Worm (Caenorhabditis elegans): ENCODE results near the gene ndub-3.

The ndub-3 gene

ce11 chrII:8964835-8965234 lies at the start of gene ndub-3, which contains the start of gene C18E9.2:
Gene ndub-3, minus strand, starts transcription at chrII:8964890.
Gene C18E9.2, plus strand, starts transcription at chrII:8965006.
- TF ChIP-seq flt-1 (GFP tag; IDR thresholded peaks at IDR 0.05) (no peak), hnd-1 (tag; optimal IDR thresholded peaks at IDR 0.05) (no peak), ceh-13 (GFP tag; optimal IDR thresholded peaks at IDR 0.05) (no peak), ets-7 (tag; optimal IDR thresholded peaks at IDR 0.05) (no peak), scrt-1 (GFP tag; IDR thresholded peaks at IDR 0.05) (no peak), ceh-36 (tag; optimal IDR thresholded peaks at IDR 0.05) (no peak), ama-1 (optimal IDR thresholded peaks at IDR 0.05) (no peak), B0310.2 (tag; optimal IDR thresholded peaks at IDR 0.05) (no peak), tbx-11 (GFP tag; IDR thresholded peaks at IDR 0.05) (no peak), pes-1 (GFP tag; IDR thresholded peaks at IDR 0.05) (no peak), aly-1 (tag; optimal IDR thresholded peaks at IDR 0.05) (no peak), F13C5.2 (tag; optimal IDR thresholded peaks at IDR 0.05) (no peak), tbx-37 (GFP tag; conservative IDR thresholded peaks at IDR 0.05) (no peak)

ce11 chrII:9014188-9014587 lies 49.5 kb upstream of the ndub-3 start:
- TF ChIP-seq tbx-11 (GFP tag; IDR thresholded peaks at IDR 0.05) (no peak), scrt-1 (GFP tag; IDR thresholded peaks at IDR 0.05) (no peak), ceh-36 (tag; optimal IDR thresholded peaks at IDR 0.05) (no peak), ceh-13 (GFP tag; optimal IDR thresholded peaks at IDR 0.05) (no peak), ama-1 (optimal IDR thresholded peaks at IDR 0.05) (no peak), B0310.2 (tag; optimal IDR thresholded peaks at IDR 0.05) (no peak), sea-1 (GFP tag; conservative IDR thresholded peaks at IDR 0.05) (no peak), tra-4 (tag; optimal IDR thresholded peaks at IDR 0.05) (no peak), pes-1 (GFP tag; IDR thresholded peaks at IDR 0.05) (no peak), hmbx-1 (tag; optimal IDR thresholded peaks at IDR 0.05) (no peak), hnd-1 (tag; optimal IDR thresholded peaks at IDR 0.05) (no peak), hmg-4 (GFP tag; optimal IDR thresholded peaks at IDR 0.05) (no peak), F13C5.2 (tag; optimal IDR thresholded peaks at IDR 0.05) (no peak), ets-7 (tag; optimal IDR thresholded peaks at IDR 0.05) (no peak), tbx-37 (GFP tag; conservative IDR thresholded peaks at IDR 0.05) (no peak), aly-1 (tag; optimal IDR thresholded peaks at IDR 0.05) (no peak), flt-1 (GFP tag; IDR thresholded peaks at IDR 0.05) (no peak)

- no peak for TF ChIP-seq ama-1 (optimal IDR thresholded peaks at IDR 0.05)
- peak; percentile 12 for TF ChIP-seq hmg-4 (GFP tag; optimal IDR thresholded peaks at IDR 0.05)
Observed at ce11 chrII:9013341-9013740, 48.7 kb upstream of the ndub-3 start.

ce11 chrII:9010708-9011107 lies 46.0 kb upstream of the ndub-3 start:
- TF ChIP-seq hmbx-1 (tag; optimal IDR thresholded peaks at IDR 0.05) = no peak
- TF ChIP-seq scrt-1 (GFP tag; IDR thresholded peaks at IDR 0.05) = no peak
- TF ChIP-seq B0310.2 (tag; optimal IDR thresholded peaks at IDR 0.05) = no peak
- TF ChIP-seq tra-4 (tag; optimal IDR thresholded peaks at IDR 0.05) = no peak
- TF ChIP-seq ceh-13 (GFP tag; optimal IDR thresholded peaks at IDR 0.05) = no peak
- no peak for TF ChIP-seq tbx-37 (GFP tag; conservative IDR thresholded peaks at IDR 0.05)
- TF ChIP-seq pes-1 (GFP tag; IDR thresholded peaks at IDR 0.05) = no peak
- no peak for TF ChIP-seq ama-1 (optimal IDR thresholded peaks at IDR 0.05)
- TF ChIP-seq hnd-1 (tag; optimal IDR thresholded peaks at IDR 0.05) = no peak
- TF ChIP-seq ceh-36 (tag; optimal IDR thresholded peaks at IDR 0.05) = no peak
- TF ChIP-seq hmg-4 (GFP tag; optimal IDR thresholded peaks at IDR 0.05) = no peak
- no peak for TF ChIP-seq aly-1 (tag; optimal IDR thresholded peaks at IDR 0.05)
- no peak for TF ChIP-seq F13C5.2 (tag; optimal IDR thresholded peaks at IDR 0.05)
- TF ChIP-seq tbx-11 (GFP tag; IDR thresholded peaks at IDR 0.05) = no peak
- no peak for TF ChIP-seq flt-1 (GFP tag; IDR thresholded peaks at IDR 0.05)
- TF ChIP-seq sea-1 (GFP tag; conservative IDR thresholded peaks at IDR 0.05) = no peak
- no peak for TF ChIP-seq ets-7 (tag; optimal IDR thresholded peaks at IDR 0.05)

ce11 chrII:9009976-9010702 lies 45.4 kb upstream of the ndub-3 start:
- no peak for TF ChIP-seq scrt-1 (GFP tag; IDR thresholded peaks at IDR 0.05)
- TF ChIP-seq sea-1 (GFP tag; conservative IDR thresholded peaks at IDR 0.05) = no peak
- no peak for TF ChIP-seq ama-1 (optimal IDR thresholded peaks at IDR 0.05)
- no peak for TF ChIP-seq hmbx-1 (tag; optimal IDR thresholded peaks at IDR 0.05)
- TF ChIP-seq aly-1 (tag; optimal IDR thresholded peaks at IDR 0.05) = no peak
- TF ChIP-seq B0310.2 (tag; optimal IDR thresholded peaks at IDR 0.05) = no peak
- TF ChIP-seq tra-4 (tag; optimal IDR thresholded peaks at IDR 0.05) = no peak
- no peak for TF ChIP-seq hmg-4 (GFP tag; optimal IDR thresholded peaks at IDR 0.05)
- no peak for TF ChIP-seq tbx-11 (GFP tag; IDR thresholded peaks at IDR 0.05)
- TF ChIP-seq ceh-13 (GFP tag; optimal IDR thresholded peaks at IDR 0.05) = no peak
- no peak for TF ChIP-seq F13C5.2 (tag; optimal IDR thresholded peaks at IDR 0.05)
- TF ChIP-seq pes-1 (GFP tag; IDR thresholded peaks at IDR 0.05) = no peak

- no peak for TF ChIP-seq scrt-1 (GFP tag; IDR thresholded peaks at IDR 0.05)
- no peak for TF ChIP-seq B0310.2 (tag; optimal IDR thresholded peaks at IDR 0.05)
- TF ChIP-seq pes-1 (GFP tag; IDR thresholded peaks at IDR 0.05) = no peak
- TF ChIP-seq F13C5.2 (tag; optimal IDR thresholded peaks at IDR 0.05) = no peak
- no peak for TF ChIP-seq tra-4 (tag; optimal IDR thresholded peaks at IDR 0.05)
- no peak for TF ChIP-seq flt-1 (GFP tag; IDR thresholded peaks at IDR 0.05)
- TF ChIP-seq tbx-11 (GFP tag; IDR thresholded peaks at IDR 0.05) = no peak
- TF ChIP-seq aly-1 (tag; optimal IDR thresholded peaks at IDR 0.05) = no peak
- TF ChIP-seq ama-1 (optimal IDR thresholded peaks at IDR 0.05) = no peak
- TF ChIP-seq ceh-36 (tag; optimal IDR thresholded peaks at IDR 0.05) = no peak
- TF ChIP-seq hmbx-1 (tag; optimal IDR thresholded peaks at IDR 0.05) = no peak
- TF ChIP-seq ceh-13 (GFP tag; optimal IDR thresholded peaks at IDR 0.05) = no peak
- no peak for TF ChIP-seq hmg-4 (GFP tag; optimal IDR thresholded peaks at IDR 0.05)
- TF ChIP-seq ets-7 (tag; optimal IDR thresholded peaks at IDR 0.05) = no peak
- no peak for TF ChIP-seq sea-1 (GFP tag; conservative IDR thresholded peaks at IDR 0.05)
- TF ChIP-seq tbx-37 (GFP tag; conservative IDR thresholded peaks at IDR 0.05) = no peak
- TF ChIP-seq hnd-1 (tag; optimal IDR thresholded peaks at IDR 0.05) = no peak
Observed at ce11 chrII:9007741-9008140, 43.1 kb upstream of the ndub-3 start.

- TF ChIP-seq ceh-36 (tag; optimal IDR thresholded peaks at IDR 0.05) (no peak), hmg-4 (GFP tag; optimal IDR thresholded peaks at IDR 0.05) (no peak), aly-1 (tag; optimal IDR thresholded peaks at IDR 0.05) (no peak), hnd-1 (tag; optimal IDR thresholded peaks at IDR 0.05) (no peak), ama-1 (optimal IDR thresholded peaks at IDR 0.05) (no peak), tbx-11 (GFP tag; IDR thresholded peaks at IDR 0.05) (no peak), ceh-13 (GFP tag; optimal IDR thresholded peaks at IDR 0.05) (no peak), sea-1 (GFP tag; conservative IDR thresholded peaks at IDR 0.05) (no peak), hmbx-1 (tag; optimal IDR thresholded peaks at IDR 0.05) (no peak), pes-1 (GFP tag; IDR thresholded peaks at IDR 0.05) (no peak), B0310.2 (tag; optimal IDR thresholded peaks at IDR 0.05) (no peak)
Observed at ce11 chrII:9005067-9005466, 40.4 kb upstream of the ndub-3 start, which contains the start of gene F44G4.7. Gene F44G4.7, minus strand, starts transcription at chrII:9005167.

Data from whole organism, early embryonic.